Worm (Caenorhabditis elegans) whole organism, L1 larva: ENCODE data around the gene M116.5.

Source experiments
- F16B12.6 ChIP-seq: fragments of 150-350 bp; optimal IDR thresholded peaks from 2 replicates; lab custom pipeline; 2014; ENCODE audit warnings: missing biosample characterization, missing genetic modification characterization
- Y116A8C.19 ChIP-seq: sonication (generic microtip); optimal IDR thresholded peaks from 2 replicates; lab custom pipeline; 2016; ENCODE audit warnings: missing compliant biosample characterization, missing genetic modification characterization, borderline replicate concordance
- ceh-82 ChIP-seq, 3 experiments: fragments of 150-350 bp in 1 of 3; sonication (generic microtip) in 2 of 3; optimal IDR thresholded peaks; 2 replicates each; lab custom pipeline; 2014 to 2017; ENCODE audit warnings: missing biosample characterization in 3 of 3, missing genetic modification characterization in 3 of 3
- egl-27 ChIP-seq, 2 experiments: fragments of 150-350 bp in 1 of 2; sonication (generic microtip); optimal IDR thresholded peaks; 3 replicates each; lab custom pipeline; 2017 to 2018; ENCODE audit warnings: missing biosample characterization in 2 of 2, missing genetic modification characterization in 2 of 2, missing genetic modification reagents in 2 of 2
- elt-2 ChIP-seq: sonication (generic microtip); optimal IDR thresholded peaks from 2 replicates; lab custom pipeline; 2016; ENCODE audit warnings: missing genetic modification characterization, mild to moderate bottlenecking, inconsistent platforms, missing compliant biosample characterization, missing genetic modification reagents
- elt-3 ChIP-seq, 6 experiments: fragments of 150-350 bp in 1 of 6; sonication (generic microtip); optimal IDR thresholded peaks; 2 replicates each; lab custom pipeline; 2017 to 2018; ENCODE audit warnings: missing biosample characterization in 6 of 6, missing genetic modification characterization in 6 of 6, inconsistent platforms in 1 of 6
- fos-1 ChIP-seq: fragments of 150-350 bp; optimal IDR thresholded peaks from 2 replicates; lab custom pipeline; 2014; ENCODE audit warnings: missing biosample characterization, missing genetic modification characterization
- jun-1 ChIP-seq: fragments of 150-350 bp; optimal IDR thresholded peaks from 2 replicates; lab custom pipeline; 2014; ENCODE audit warnings: missing biosample characterization, missing genetic modification reagents, missing genetic modification characterization
- lin-39 ChIP-seq: fragments of 150-350 bp; optimal IDR thresholded peaks from 2 replicates; lab custom pipeline; 2014; ENCODE audit warnings: missing biosample characterization, missing genetic modification reagents, missing genetic modification characterization
- nhr-11 ChIP-seq: fragments of 150-350 bp; optimal IDR thresholded peaks from 2 replicates; lab custom pipeline; 2014; ENCODE audit warnings: missing biosample characterization, missing genetic modification characterization
- skn-1 ChIP-seq: fragments of 150-350 bp; optimal IDR thresholded peaks from 2 replicates; lab custom pipeline; 2014; ENCODE audit warnings: missing biosample characterization, missing genetic modification characterization
- swsn-7 ChIP-seq: sonication (generic microtip); optimal IDR thresholded peaks from 2 replicates; lab custom pipeline; 2016; ENCODE audit warnings: missing genetic modification characterization, missing compliant biosample characterization
- unc-62 ChIP-seq: fragments of 150-350 bp; optimal IDR thresholded peaks from 2 replicates; lab custom pipeline; 2014; ENCODE audit warnings: missing biosample characterization, missing genetic modification reagents, missing genetic modification characterization

DNA sequence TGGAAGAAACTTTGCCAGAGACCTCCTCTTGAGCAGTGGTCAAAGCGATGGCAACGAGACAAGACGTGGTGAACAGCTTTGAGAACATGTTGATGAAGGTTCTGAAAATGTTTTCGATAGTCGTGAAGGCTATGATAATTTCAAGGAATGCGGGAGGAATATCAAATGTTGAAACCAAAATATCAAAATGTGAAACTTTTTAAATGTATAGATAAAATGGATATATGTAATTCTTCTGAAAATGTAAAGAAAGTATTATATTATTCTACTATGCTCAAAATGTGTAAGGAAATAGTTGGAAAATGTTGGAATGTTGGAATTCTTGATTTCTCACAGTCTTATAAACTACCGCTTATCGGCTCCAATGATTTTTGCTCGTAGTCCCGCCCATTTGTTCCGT, 51.7 kb downstream of the M116.5 start, which contains the start of gene D2096.6:
- TF ChIP-seq jun-1 (tag; lab: Kevin White, UChicago) (no peak), ceh-82 (tag; optimal IDR thresholded peaks at IDR 0.05; lab: Kevin White, UChicago) (no peak), skn-1 (tag; lab: Kevin White, UChicago) (no peak), lin-39 (tag; lab: Kevin White, UChicago) (no peak), unc-62 (no peak), elt-2 (tag; lab: Kevin White, UChicago) (no peak), fos-1 (tag; lab: Kevin White, UChicago) (no peak), nhr-11 (tag; lab: Kevin White, UChicago) (no peak), elt-3 (tag; optimal IDR thresholded peaks at IDR 0.05; lab: Kevin White, UChicago) (no peak), F16B12.6 (tag; lab: Kevin White, UChicago) (no peak), egl-27 (tag; optimal IDR thresholded peaks at IDR 0.05; lab: Kevin White, UChicago) (no peak), swsn-7 (tag; lab: Kevin White, UChicago) (no peak), Y116A8C.19 (no peak)
